Fruit fly (Drosophila melanogaster): ENCODE data around the gene Prx6a.

Prx6a gene

dm6 chr2L:2878859-2879258 lies 827 bp upstream of the Prx6a start, which contains the start of gene RabGGTb (continued):
- peak; percentile 24 for TF ChIP-seq CG11723 (GFP tag; optimal IDR thresholded peaks at IDR 0.05)
- peak; percentile 18 for TF ChIP-seq CG18262 (tag; optimal IDR thresholded peaks at IDR 0.05)
- no peak for TF ChIP-seq CG9437 (GFP tag; optimal IDR thresholded peaks at IDR 0.05)
- TF ChIP-seq repo (GFP tag; optimal IDR thresholded peaks at IDR 0.05) = peak; percentile 56
- peak; percentile 50 for TF ChIP-seq NfI (GFP tag; optimal IDR thresholded peaks at IDR 0.05)
- peak; percentile 58 for TF ChIP-seq CG4424 (GFP tag; optimal IDR thresholded peaks at IDR 0.05)
- peak; percentile 79 for TF ChIP-seq CG14441 (GFP tag; IDR thresholded peaks at IDR 0.05)
- no peak for TF ChIP-seq CG33557 (GFP tag; optimal IDR thresholded peaks at IDR 0.05)
- peak; percentile 49 for TF ChIP-seq oc (tag; optimal IDR thresholded peaks at IDR 0.05)
- TF ChIP-seq Spps (tag; optimal IDR thresholded peaks at IDR 0.05) = no peak
- TF ChIP-seq zfh1 (GFP tag; IDR thresholded peaks at IDR 0.05) = peak; percentile 82; the same call in 2 of the 3 replicates
- TF ChIP-seq CG11560 (tag; IDR thresholded peaks at IDR 0.05) = 0 out of 3 replicates have a peak, but pooled peaks have one; percentile 10
- TF ChIP-seq CG11247 (GFP tag; IDR thresholded peaks at IDR 0.05) = peak; percentile 73
- no peak for TF ChIP-seq Dip2 (GFP tag; IDR thresholded peaks at IDR 0.05)
- peak; percentile 59 for TF ChIP-seq CG7556 (GFP tag; optimal IDR thresholded peaks at IDR 0.05)
- no peak for TF ChIP-seq disco-r (GFP tag; optimal IDR thresholded peaks at IDR 0.05)
- TF ChIP-seq NFAT (GFP tag; IDR thresholded peaks at IDR 0.05) = peak; percentile 80
- peak; percentile 36 for TF ChIP-seq tx (GFP tag; optimal IDR thresholded peaks at IDR 0.05)
- TF ChIP-seq tna (GFP tag; IDR thresholded peaks at IDR 0.05; ENCODE audit: partially characterized antibody) = no peak; the same call in 1 of the 2 replicates
- TF ChIP-seq Nf-YB (GFP tag; optimal IDR thresholded peaks at IDR 0.05) = no peak
- peak; percentile 41 for TF ChIP-seq HHEX (GFP tag; optimal IDR thresholded peaks at IDR 0.05)
- peak; percentile 10 for TF ChIP-seq Ravus (GFP tag; IDR thresholded peaks at IDR 0.05)
- TF ChIP-seq CG2129 (GFP tag; IDR thresholded peaks at IDR 0.05; ENCODE audit: partially characterized antibody) = no peak
- TF ChIP-seq cwo (GFP tag; optimal IDR thresholded peaks at IDR 0.05) = peak; percentile 27
- TF ChIP-seq ewg (GFP tag; optimal IDR thresholded peaks at IDR 0.05) = peak; percentile 5
- no peak for TF ChIP-seq CG30431 (GFP tag; optimal IDR thresholded peaks at IDR 0.05)
- TF ChIP-seq Adf1 (GFP tag; IDR thresholded peaks at IDR 0.05) = peak; percentile 54; the same call in 1 of the 2 replicates
- TF ChIP-seq psq (GFP tag; optimal IDR thresholded peaks at IDR 0.05) = no peak
- peak; percentile 58 for TF ChIP-seq sisA (GFP tag; IDR thresholded peaks at IDR 0.05)
- TF ChIP-seq Meics (GFP tag; optimal IDR thresholded peaks at IDR 0.05) = peak; percentile 66
- peak; percentile 46 for TF ChIP-seq unpg (GFP tag; optimal IDR thresholded peaks at IDR 0.05)
- peak; percentile 31 for TF ChIP-seq zen (tag; optimal IDR thresholded peaks at IDR 0.05)
- TF ChIP-seq Bteb2 (GFP tag; optimal IDR thresholded peaks at IDR 0.05) = peak; percentile 45
- TF ChIP-seq Optix (GFP tag; IDR thresholded peaks at IDR 0.05) = peak; percentile 59; the same call in 1 of the 3 replicates
- TF ChIP-seq zen2 (GFP tag; IDR thresholded peaks at IDR 0.05; ENCODE audit: partially characterized antibody) = peak; percentile 34; the same call in 1 of the 3 replicates
- TF ChIP-seq CG10147 (GFP tag; optimal IDR thresholded peaks at IDR 0.05) = peak; percentile 29
- peak; percentile 85 for TF ChIP-seq CG34422 (GFP tag; IDR thresholded peaks at IDR 0.05)
- peak; percentile 59 for TF ChIP-seq shn (GFP tag; optimal IDR thresholded peaks at IDR 0.05)
- peak; percentile 59; the same call in 1 of the 2 replicates for TF ChIP-seq CG4404 (GFP tag; IDR thresholded peaks at IDR 0.05)
- peak; percentile 59 for TF ChIP-seq al (GFP tag; IDR thresholded peaks at IDR 0.05)
- TF ChIP-seq Six4 (GFP tag; optimal IDR thresholded peaks at IDR 0.05) = no peak
- TF ChIP-seq CG11093 (GFP tag; IDR thresholded peaks at IDR 0.05) = peak; percentile 50; the same call in 1 of the 3 replicates
- TF ChIP-seq CG18619 (GFP tag; optimal IDR thresholded peaks at IDR 0.05) = peak; percentile 44
- peak; percentile 32; the same call in 1 of the 2 replicates for TF ChIP-seq esg (GFP tag; conservative IDR thresholded peaks at IDR 0.05)
- peak; percentile 43 for TF ChIP-seq en (GFP tag; optimal IDR thresholded peaks at IDR 0.05)
- no peak for TF ChIP-seq pros (GFP tag; optimal IDR thresholded peaks at IDR 0.05)
- TF ChIP-seq YL-1 (GFP tag; optimal IDR thresholded peaks at IDR 0.05) = no peak
- TF ChIP-seq vfl (GFP tag; optimal IDR thresholded peaks at IDR 0.05) = no peak
- TF ChIP-seq emc (GFP tag; optimal IDR thresholded peaks at IDR 0.05) = no peak
- TF ChIP-seq CrebB (tag; optimal IDR thresholded peaks at IDR 0.05) = peak; percentile 40
- peak; percentile 51 for TF ChIP-seq Vsx1 (GFP tag; optimal IDR thresholded peaks at IDR 0.05)
